Fruit fly (Drosophila melanogaster): ENCODE results near the gene CheB93a.

Gene CheB93a

DNA sequence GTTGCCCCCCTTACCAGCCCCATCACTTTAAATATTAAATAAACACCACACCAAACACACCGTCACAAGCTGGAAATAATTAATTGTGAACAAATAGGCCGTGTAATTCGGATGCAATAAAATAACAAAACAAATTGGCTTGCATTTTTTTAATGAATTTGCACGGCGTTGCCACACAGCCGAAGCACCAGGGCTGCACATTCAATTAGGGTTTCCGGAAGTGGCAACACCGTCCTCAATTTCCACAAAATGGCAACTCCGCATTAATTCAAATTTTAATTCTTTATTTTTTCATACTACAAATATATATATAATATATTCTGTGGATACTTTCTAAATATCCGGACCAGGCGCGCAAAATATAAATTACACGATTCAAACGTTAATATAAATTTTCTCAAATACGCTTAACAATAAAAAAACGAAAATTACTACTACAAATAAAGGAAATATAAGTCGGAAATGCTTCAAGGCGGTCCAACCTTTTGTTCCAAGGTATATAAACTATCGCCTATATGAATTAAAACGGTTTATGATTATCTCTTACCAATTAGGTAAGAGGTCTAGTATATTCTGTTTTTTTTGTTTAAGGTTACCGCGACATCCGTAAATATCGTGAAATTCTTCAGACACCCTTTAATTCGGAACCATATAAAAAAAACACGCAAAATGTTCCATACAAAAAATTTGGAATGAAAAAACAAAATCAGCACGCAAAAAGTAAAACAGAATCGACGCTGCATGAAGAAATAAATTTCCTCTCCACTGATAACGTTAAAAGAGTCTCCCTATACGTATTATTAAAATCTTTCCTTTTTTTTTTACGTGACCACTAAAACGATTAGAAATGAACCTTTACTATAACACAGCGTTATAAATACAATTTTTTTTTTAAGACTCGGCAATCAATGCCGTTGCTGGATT, 33.6 kb upstream of the CheB93a start (continued):
- TF ChIP-seq tgo (GFP tag; IDR thresholded peaks at IDR 0.05) (no peak), yki (optimal IDR thresholded peaks at IDR 0.05) (no peak), Med (GFP tag) (peak; percentile 69), Poxn (GFP tag; IDR thresholded peaks at IDR 0.05) (no peak), caup (GFP tag; optimal IDR thresholded peaks at IDR 0.05; ENCODE audit: severe bottlenecking) (peak; percentile 79), CG12071 (GFP tag; optimal IDR thresholded peaks at IDR 0.05) (no peak), HmgD (GFP tag; optimal IDR thresholded peaks at IDR 0.05) (no peak), CG4282 (GFP tag; optimal IDR thresholded peaks at IDR 0.05) (no peak), seq (GFP tag; IDR thresholded peaks at IDR 0.05) (no peak), Six4 (GFP tag; optimal IDR thresholded peaks at IDR 0.05) (no peak), sug (tag; optimal IDR thresholded peaks at IDR 0.05) (peak; percentile 70), CoRest (tag; optimal IDR thresholded peaks at IDR 0.05) (no peak), CG16815 (GFP tag; optimal IDR thresholded peaks at IDR 0.05) (no peak), Mad (GFP tag; optimal IDR thresholded peaks at IDR 0.05) (no peak), CG11247 (GFP tag; IDR thresholded peaks at IDR 0.05) (peak; percentile 59; the same call in 1 of the 2 replicates), Mrtf (GFP tag; IDR thresholded peaks at IDR 0.05) (no peak), dm (GFP tag; optimal IDR thresholded peaks at IDR 0.05) (no peak), slou (GFP tag; optimal IDR thresholded peaks at IDR 0.05) (no peak), CG2120 (GFP tag; optimal IDR thresholded peaks at IDR 0.05) (peak; percentile 15), bcd (GFP tag; optimal IDR thresholded peaks at IDR 0.05) (peak; percentile 66), kay (GFP tag; optimal IDR thresholded peaks at IDR 0.05) (no peak), Hmr (GFP tag; optimal IDR thresholded peaks at IDR 0.05) (no peak), nmo (GFP tag; optimal IDR thresholded peaks at IDR 0.05) (peak; percentile 34), Usf (GFP tag; optimal IDR thresholded peaks at IDR 0.05) (no peak), chn (GFP tag; optimal IDR thresholded peaks at IDR 0.05) (no peak), CG1602 (GFP tag; optimal IDR thresholded peaks at IDR 0.05) (no peak), HLH3B (GFP tag; IDR thresholded peaks at IDR 0.05) (0 out of 2 replicates have a peak, but pooled peaks have one; percentile 31), her (GFP tag; optimal IDR thresholded peaks at IDR 0.05) (no peak), CG11504 (tag; optimal IDR thresholded peaks at IDR 0.05) (no peak), CG18764 (GFP tag; optimal IDR thresholded peaks at IDR 0.05) (no peak), PHDP (tag; optimal IDR thresholded peaks at IDR 0.05) (no peak), sima (GFP tag; optimal IDR thresholded peaks at IDR 0.05) (no peak), oc (tag; optimal IDR thresholded peaks at IDR 0.05) (no peak), Xbp1 (GFP tag; optimal IDR thresholded peaks at IDR 0.05) (peak; percentile 26), ERR (GFP tag; optimal IDR thresholded peaks at IDR 0.05) (no peak), lab (GFP tag; optimal IDR thresholded peaks at IDR 0.05) (no peak), CG17568 (GFP tag; optimal IDR thresholded peaks at IDR 0.05) (no peak), Jarid2 (GFP tag; optimal IDR thresholded peaks at IDR 0.05) (no peak), gro (GFP tag; optimal IDR thresholded peaks at IDR 0.05) (no peak), Sry-δ (GFP tag; optimal IDR thresholded peaks at IDR 0.05) (peak; percentile 50), Mes4 (GFP tag; optimal IDR thresholded peaks at IDR 0.05) (no peak), CG14014 (GFP tag; IDR thresholded peaks at IDR 0.05) (0 out of 2 replicates have a peak, but pooled peaks have one; percentile 25), ATbp (GFP tag; optimal IDR thresholded peaks at IDR 0.05) (peak; percentile 43), CG12236 (GFP tag; optimal IDR thresholded peaks at IDR 0.05) (no peak), luna (GFP tag; optimal IDR thresholded peaks at IDR 0.05) (no peak), YL-1 (GFP tag; optimal IDR thresholded peaks at IDR 0.05) (peak; percentile 97), HHEX (GFP tag; optimal IDR thresholded peaks at IDR 0.05) (peak; percentile 7), CG31365 (tag; optimal IDR thresholded peaks at IDR 0.05) (no peak), Max (GFP tag; optimal IDR thresholded peaks at IDR 0.05) (no peak), p53 (GFP tag; optimal IDR thresholded peaks at IDR 0.05) (no peak)
